Fruit fly (Drosophila melanogaster): ENCODE results near the gene Miro.

The Miro gene

DNA sequence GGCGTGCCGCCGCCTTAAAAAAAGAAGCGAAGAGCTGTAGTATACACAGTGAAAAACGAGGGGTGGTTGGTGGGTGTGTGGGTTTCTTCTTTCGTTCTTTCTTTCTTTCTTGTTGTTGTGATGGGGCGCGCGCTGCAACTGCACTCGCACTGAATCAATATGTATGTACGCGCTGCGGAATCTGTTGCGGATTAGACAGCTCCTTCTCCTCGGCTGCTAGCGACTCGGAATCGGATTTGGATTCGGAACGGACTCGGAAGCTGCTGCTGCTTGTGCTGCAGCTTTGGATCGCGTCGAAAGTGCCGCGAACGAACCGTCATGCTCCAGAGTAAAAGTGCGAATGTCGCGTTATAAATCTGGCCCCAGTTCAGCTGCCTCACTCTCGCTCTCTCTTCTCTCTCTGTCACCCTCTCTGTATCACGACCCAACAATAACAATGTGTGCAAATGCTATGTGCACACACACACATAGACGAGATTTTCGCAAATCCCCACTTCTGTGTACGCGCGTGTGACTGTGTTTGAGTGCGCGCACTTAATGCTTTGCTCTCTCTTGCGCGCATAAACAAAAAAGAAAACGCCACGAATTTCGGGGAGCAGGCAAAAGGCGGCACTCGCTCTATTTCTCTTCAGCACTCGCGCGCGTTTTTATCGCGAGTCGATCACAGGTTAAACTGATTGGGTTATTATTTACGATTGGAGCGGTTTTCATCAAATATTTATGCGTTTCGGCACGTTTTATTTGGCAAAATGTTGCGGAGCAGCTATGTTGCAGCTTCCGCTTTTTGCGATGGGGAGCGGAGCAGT is 7.4 kb downstream of the Miro start (continued):
- TF ChIP-seq Optix (GFP tag; IDR thresholded peaks at IDR 0.05) (no peak), CG4730 (GFP tag; IDR thresholded peaks at IDR 0.05) (no peak), gce (GFP tag; IDR thresholded peaks at IDR 0.05) (peak; percentile 24; the same call in 1 of the 3 replicates), ci (GFP tag; IDR thresholded peaks at IDR 0.05) (no peak; the same call in 2 of the 3 replicates), trh (GFP tag; optimal IDR thresholded peaks at IDR 0.05) (no peak), CG1832 (GFP tag; optimal IDR thresholded peaks at IDR 0.05) (peak; percentile 51), CkIIα-i1 (GFP tag; IDR thresholded peaks at IDR 0.05) (no peak), CG10147 (GFP tag; optimal IDR thresholded peaks at IDR 0.05) (no peak), CG31224 (GFP tag; IDR thresholded peaks at IDR 0.05) (no peak), HHEX (GFP tag; optimal IDR thresholded peaks at IDR 0.05) (no peak), pnt (GFP tag; optimal IDR thresholded peaks at IDR 0.05) (no peak), CG7372 (GFP tag; IDR thresholded peaks at IDR 0.05) (peak; percentile 25; the same call in 1 of the 2 replicates), sna (GFP tag; IDR thresholded peaks at IDR 0.05; ENCODE audit: partially characterized antibody) (0 out of 2 replicates have a peak, but pooled peaks have one; percentile 10), CG11696 (GFP tag; IDR thresholded peaks at IDR 0.05) (no peak), CG9215 (GFP tag; IDR thresholded peaks at IDR 0.05) (no peak), ATbp (GFP tag; optimal IDR thresholded peaks at IDR 0.05) (no peak), CG10267 (tag; optimal IDR thresholded peaks at IDR 0.05) (no peak), CG12769 (tag; optimal IDR thresholded peaks at IDR 0.05) (no peak), CG4360 (GFP tag; IDR thresholded peaks at IDR 0.05) (peak; percentile 67), zen (tag; optimal IDR thresholded peaks at IDR 0.05) (no peak), her (GFP tag; optimal IDR thresholded peaks at IDR 0.05) (no peak), CG2678 (tag; optimal IDR thresholded peaks at IDR 0.05) (no peak), nerfin-2 (GFP tag; IDR thresholded peaks at IDR 0.05; ENCODE audit: partially characterized antibody) (no peak), bcd (GFP tag; optimal IDR thresholded peaks at IDR 0.05) (no peak), CG6813 (GFP tag; optimal IDR thresholded peaks at IDR 0.05) (peak; percentile 50), CG9437 (GFP tag; optimal IDR thresholded peaks at IDR 0.05) (no peak), zfh1 (GFP tag; IDR thresholded peaks at IDR 0.05) (peak; percentile 24; the same call in 1 of the 3 replicates), slou (GFP tag; optimal IDR thresholded peaks at IDR 0.05) (no peak), sqz (GFP tag; optimal IDR thresholded peaks at IDR 0.05) (no peak), onecut (GFP tag; IDR thresholded peaks at IDR 0.05) (peak; percentile 43), CG12155 (GFP tag; optimal IDR thresholded peaks at IDR 0.05) (no peak), CG3065 (GFP tag; optimal IDR thresholded peaks at IDR 0.05) (no peak), CG8290 (GFP tag; optimal IDR thresholded peaks at IDR 0.05) (no peak), CG8290 (tag; optimal IDR thresholded peaks at IDR 0.05) (peak in 1 of 2 experiments; percentile 32), Nf-YB (GFP tag; optimal IDR thresholded peaks at IDR 0.05) (no peak), CG9727 (GFP tag; optimal IDR thresholded peaks at IDR 0.05) (peak; percentile 9), CG9817 (tag; optimal IDR thresholded peaks at IDR 0.05) (no peak), Lpt (GFP tag; optimal IDR thresholded peaks at IDR 0.05) (no peak), Bdp1 (GFP tag; optimal IDR thresholded peaks at IDR 0.05) (no peak), CG11398 (GFP tag; optimal IDR thresholded peaks at IDR 0.05) (no peak), CG7786 (GFP tag; optimal IDR thresholded peaks at IDR 0.05) (no peak), vnd (GFP tag; IDR thresholded peaks at IDR 0.05; ENCODE audit: partially characterized antibody) (no peak), NFAT (GFP tag; IDR thresholded peaks at IDR 0.05) (no peak), jigr1 (GFP tag; IDR thresholded peaks at IDR 0.05) (no peak), CG18262 (tag; optimal IDR thresholded peaks at IDR 0.05) (no peak), CG7357 (GFP tag; IDR thresholded peaks at IDR 0.05) (no peak), Myb (GFP tag; optimal IDR thresholded peaks at IDR 0.05) (no peak), CG34376 (GFP tag; optimal IDR thresholded peaks at IDR 0.05) (no peak), Deaf1 (tag; optimal IDR thresholded peaks at IDR 0.05) (peak; percentile 90), row (GFP tag; IDR thresholded peaks at IDR 0.05) (peak; percentile 31; the same call in 2 of the 3 replicates)

All from whole organism, embryonic.